Fruit fly (Drosophila melanogaster) whole organism, embryonic: ENCODE measurements around the gene CG32944.
A peak's percentile ranks its signal among the peaks of the same experiment; 100 is the strongest.

Experiments used
- CG10462 ChIP-seq: fragments of 200-800 bp; sonication (Bioruptor generic); optimal IDR thresholded peaks from 2 replicates; lab custom pipeline; 2016; ENCODE audit warnings: missing biosample characterization, missing genetic modification characterization
- CG12299 ChIP-seq: fragments of 200-800 bp; sonication (Bioruptor generic); optimal IDR thresholded peaks from 2 replicates; lab custom pipeline; 2018; ENCODE audit warnings: missing biosample characterization, mild to moderate bottlenecking, missing genetic modification characterization
- CG12769 ChIP-seq: fragments of 200-800 bp; sonication (Bioruptor generic); optimal IDR thresholded peaks from 2 replicates; lab custom pipeline; 2019; ENCODE audit warnings: missing biosample characterization, mild to moderate bottlenecking, missing genetic modification characterization, moderate library complexity
- CG16815 ChIP-seq: fragments of 200-800 bp; sonication (Bioruptor generic); optimal IDR thresholded peaks from 3 replicates; lab custom pipeline; 2017; ENCODE audit warnings: missing biosample characterization, mild to moderate bottlenecking, missing genetic modification characterization
- CG2120 ChIP-seq: fragments of 200-800 bp; sonication (Bioruptor generic); optimal IDR thresholded peaks from 3 replicates; lab custom pipeline; 2016; ENCODE audit warnings: missing biosample characterization, missing genetic modification characterization
- CG2678 ChIP-seq: fragments of 200-800 bp; sonication (Bioruptor generic); optimal IDR thresholded peaks from 3 replicates; lab custom pipeline; 2019; ENCODE audit warnings: missing biosample characterization, mild to moderate bottlenecking, missing genetic modification characterization, moderate library complexity
- CG2889 ChIP-seq: fragments of 200-800 bp; sonication (Bioruptor generic); IDR thresholded peaks from 3 replicates; pipeline ENCODE4 v1.3.6; 2022; ENCODE audit warnings: missing biosample characterization, missing genetic modification characterization
- CG30020 ChIP-seq: fragments of 200-800 bp; optimal IDR thresholded peaks from 2 replicates; lab custom pipeline; 2019; ENCODE audit warnings: missing biosample characterization, mild to moderate bottlenecking, missing genetic modification characterization, moderate library complexity
- CG32532 ChIP-seq: fragments of 200-800 bp; sonication (Bioruptor generic); IDR thresholded peaks from 2 replicates; pipeline ENCODE4 v1.3.6; 2022; ENCODE audit warnings: missing biosample characterization, missing genetic modification characterization
- CG34376 ChIP-seq: fragments of 200-800 bp; sonication (Bioruptor generic); optimal IDR thresholded peaks from 2 replicates; lab custom pipeline; 2018; ENCODE audit warnings: missing biosample characterization, mild to moderate bottlenecking, missing genetic modification characterization
- CG4730 ChIP-seq: fragments of 200-800 bp; sonication (Bioruptor generic); IDR thresholded peaks from 2 replicates; pipeline ENCODE4 v1.3.6; 2022; ENCODE audit warnings: missing biosample characterization, missing genetic modification characterization
- CG4854 ChIP-seq: fragments of 200-800 bp; sonication (Bioruptor generic); optimal IDR thresholded peaks from 2 replicates; lab custom pipeline; 2016; ENCODE audit warnings: missing biosample characterization, missing genetic modification characterization, inconsistent platforms
- CG7372 ChIP-seq: fragments of 200-800 bp; sonication (Bioruptor generic); IDR thresholded peaks from 2 replicates; pipeline ENCODE4 v1.3.6; 2022; ENCODE audit warnings: missing biosample characterization, missing genetic modification characterization
- CG8388 ChIP-seq: fragments of 200-800 bp; sonication (Bioruptor generic); optimal IDR thresholded peaks from 2 replicates; lab custom pipeline; 2019; ENCODE audit warnings: missing biosample characterization, mild to moderate bottlenecking, missing genetic modification characterization, moderate library complexity
- CG8478 ChIP-seq: fragments of >200 bp; optimal IDR thresholded peaks from 2 replicates; lab custom pipeline; 2018
- Drgx ChIP-seq: fragments of 200-800 bp; sonication (Bioruptor generic); IDR thresholded peaks from 2 replicates; pipeline ENCODE4 v1.3.6; 2022; ENCODE audit warnings: missing biosample characterization, missing genetic modification characterization
- H2.0 ChIP-seq: fragments of 200-800 bp; sonication (Bioruptor generic); IDR thresholded peaks from 2 replicates; pipeline ENCODE4 v1.3.6; 2022; ENCODE audit warnings: missing biosample characterization, missing genetic modification characterization
- MESR4 ChIP-seq: fragments of 200-800 bp; sonication (Bioruptor generic); optimal IDR thresholded peaks from 2 replicates; lab custom pipeline; 2018; ENCODE audit warnings: missing biosample characterization, mild to moderate bottlenecking, missing genetic modification characterization, moderate library complexity
- Mrtf ChIP-seq: fragments of 200-800 bp; sonication (Bioruptor generic); IDR thresholded peaks from 3 replicates; pipeline ENCODE4 v1.3.6; 2022; ENCODE audit warnings: missing biosample characterization, missing genetic modification characterization
- Myb ChIP-seq: fragments of 200-800 bp; sonication (Bioruptor generic); optimal IDR thresholded peaks from 2 replicates; lab custom pipeline; 2016; ENCODE audit warnings: missing biosample characterization, missing genetic modification characterization
- Nf-YC ChIP-seq: fragments of 200-800 bp; optimal IDR thresholded peaks from 3 replicates; lab custom pipeline; 2019; ENCODE audit warnings: missing biosample characterization, mild to moderate bottlenecking, missing genetic modification characterization, moderate library complexity
- amos ChIP-seq: fragments of 200-800 bp; sonication (Bioruptor generic); IDR thresholded peaks from 2 replicates; pipeline ENCODE4 v1.3.6; 2022; ENCODE audit warnings: missing biosample characterization, missing genetic modification characterization; ENCODE audit not compliant: partially characterized antibody
- aop ChIP-seq: fragments of 200-800 bp; sonication (Bioruptor generic); IDR thresholded peaks from 2 replicates; pipeline ENCODE4 v1.3.6; 2022; ENCODE audit warnings: missing biosample characterization, missing genetic modification characterization
- ap ChIP-seq: fragments of 200-800 bp; sonication (Bioruptor generic); IDR thresholded peaks from 2 replicates; pipeline ENCODE4 v1.3.6; 2022; ENCODE audit warnings: missing biosample characterization, missing genetic modification characterization
- ara ChIP-seq: fragments of 200-800 bp; sonication (Bioruptor generic); IDR thresholded peaks from 2 replicates; pipeline ENCODE4 v1.3.6; 2022; ENCODE audit warnings: missing biosample characterization, missing genetic modification characterization
- bcd ChIP-seq: fragments of 200-800 bp; sonication (Bioruptor generic); optimal IDR thresholded peaks from 2 replicates; lab custom pipeline; 2017; ENCODE audit warnings: missing biosample characterization, mild to moderate bottlenecking, missing genetic modification characterization
- bsh ChIP-seq, 2 experiments: fragments of 200-800 bp; sonication (Bioruptor generic); optimal IDR thresholded peaks; 2 replicates each; lab custom pipeline; 2017 to 2018; ENCODE audit warnings: mild to moderate bottlenecking in 2 of 2, missing biosample characterization in 2 of 2, missing genetic modification characterization in 2 of 2, moderate library complexity in 1 of 2
- cas ChIP-seq: fragments of 200-800 bp; sonication (Bioruptor generic); IDR thresholded peaks from 2 replicates; pipeline ENCODE4 v1.3.6; 2022; ENCODE audit warnings: missing biosample characterization, missing genetic modification characterization
- danr ChIP-seq: fragments of 200-800 bp; sonication (Bioruptor generic); IDR thresholded peaks from 2 replicates; pipeline ENCODE4 v1.3.6; 2022; ENCODE audit warnings: missing biosample characterization, missing genetic modification characterization
- esg ChIP-seq: fragments of 200-800 bp; sonication (Bioruptor generic); conservative IDR thresholded peaks from 2 replicates; pipeline ENCODE4 v1.3.6; 2022; ENCODE audit warnings: missing biosample characterization, missing genetic modification characterization
- gce ChIP-seq: fragments of 200-800 bp; sonication (Bioruptor generic); IDR thresholded peaks from 3 replicates; pipeline ENCODE4 v1.3.6; 2022; ENCODE audit warnings: missing biosample characterization, missing genetic modification characterization
- grn ChIP-seq: fragments of 200-800 bp; sonication (Bioruptor generic); optimal IDR thresholded peaks from 3 replicates; lab custom pipeline; 2017; ENCODE audit warnings: missing biosample characterization, missing genetic modification characterization
- h ChIP-seq: fragments of >200 bp; optimal IDR thresholded peaks from 2 replicates; lab custom pipeline; 2017
- hb ChIP-seq: fragments of 200-800 bp; sonication (Bioruptor generic); IDR thresholded peaks from 3 replicates; pipeline ENCODE4 v1.3.6; 2022; ENCODE audit warnings: missing biosample characterization, missing genetic modification characterization; ENCODE audit not compliant: partially characterized antibody
- kah ChIP-seq: fragments of 200-800 bp; sonication (Bioruptor generic); optimal IDR thresholded peaks from 2 replicates; lab custom pipeline; 2018; ENCODE audit warnings: missing biosample characterization, mild to moderate bottlenecking, missing genetic modification characterization
- kni ChIP-seq: fragments of 200-800 bp; sonication (Bioruptor generic); optimal IDR thresholded peaks from 3 replicates; lab custom pipeline; 2017; ENCODE audit warnings: mild to moderate bottlenecking, missing biosample characterization, missing genetic modification reagents, missing genetic modification characterization
- luna ChIP-seq: fragments of 200-800 bp; sonication (Bioruptor generic); optimal IDR thresholded peaks from 2 replicates; lab custom pipeline; 2016; ENCODE audit warnings: missing biosample characterization, missing genetic modification characterization
- maf-S ChIP-seq: fragments of 200-800 bp; sonication (Bioruptor generic); optimal IDR thresholded peaks from 2 replicates; lab custom pipeline; 2016; ENCODE audit warnings: missing biosample characterization, missing genetic modification characterization
- nau ChIP-seq: fragments of 200-800 bp; sonication (Bioruptor generic); optimal IDR thresholded peaks from 3 replicates; lab custom pipeline; 2017; ENCODE audit warnings: missing biosample characterization, mild to moderate bottlenecking, missing genetic modification characterization, missing genetic modification reagents
- nmo ChIP-seq: fragments of 200-800 bp; sonication (Bioruptor generic); optimal IDR thresholded peaks from 2 replicates; lab custom pipeline; 2018; ENCODE audit warnings: missing biosample characterization, mild to moderate bottlenecking, missing genetic modification characterization, moderate library complexity
- pum ChIP-seq: fragments of 200-800 bp; sonication (Bioruptor generic); optimal IDR thresholded peaks from 2 replicates; lab custom pipeline; 2016; ENCODE audit warnings: missing biosample characterization, missing genetic modification characterization
- run ChIP-seq: fragments of 200-800 bp; sonication (Bioruptor generic); optimal IDR thresholded peaks from 3 replicates; lab custom pipeline; 2018; ENCODE audit warnings: missing biosample characterization, mild to moderate bottlenecking, missing genetic modification characterization
- salm ChIP-seq: fragments of 200-800 bp; sonication (Bioruptor generic); optimal IDR thresholded peaks from 2 replicates; lab custom pipeline; 2018; ENCODE audit warnings: missing biosample characterization, mild to moderate bottlenecking, missing genetic modification characterization
- schlank ChIP-seq: fragments of 200-800 bp; sonication (Bioruptor generic); optimal IDR thresholded peaks from 2 replicates; lab custom pipeline; 2018; ENCODE audit warnings: missing biosample characterization, mild to moderate bottlenecking, missing genetic modification characterization
- seq ChIP-seq: fragments of 200-800 bp; sonication (Bioruptor generic); IDR thresholded peaks from 2 replicates; pipeline ENCODE4 v1.3.6; 2022; ENCODE audit warnings: missing biosample characterization, missing genetic modification characterization
- so ChIP-seq: fragments of 200-800 bp; sonication (Bioruptor generic); IDR thresholded peaks from 3 replicates; pipeline ENCODE4 v1.3.6; 2022; ENCODE audit warnings: missing biosample characterization, missing genetic modification characterization
- sqz ChIP-seq: fragments of 200-800 bp; sonication (Bioruptor generic); optimal IDR thresholded peaks from 3 replicates; lab custom pipeline; 2018; ENCODE audit warnings: missing biosample characterization, mild to moderate bottlenecking, missing genetic modification characterization
- tin ChIP-seq: fragments of 200-800 bp; sonication (Bioruptor generic); optimal IDR thresholded peaks from 3 replicates; lab custom pipeline; 2016; ENCODE audit warnings: missing biosample characterization, missing genetic modification characterization
- tio ChIP-seq: fragments of 200-800 bp; sonication (Bioruptor generic); optimal IDR thresholded peaks from 2 replicates; lab custom pipeline; 2017; ENCODE audit warnings: missing biosample characterization, missing genetic modification characterization, inconsistent platforms

The CG32944 gene

DNA sequence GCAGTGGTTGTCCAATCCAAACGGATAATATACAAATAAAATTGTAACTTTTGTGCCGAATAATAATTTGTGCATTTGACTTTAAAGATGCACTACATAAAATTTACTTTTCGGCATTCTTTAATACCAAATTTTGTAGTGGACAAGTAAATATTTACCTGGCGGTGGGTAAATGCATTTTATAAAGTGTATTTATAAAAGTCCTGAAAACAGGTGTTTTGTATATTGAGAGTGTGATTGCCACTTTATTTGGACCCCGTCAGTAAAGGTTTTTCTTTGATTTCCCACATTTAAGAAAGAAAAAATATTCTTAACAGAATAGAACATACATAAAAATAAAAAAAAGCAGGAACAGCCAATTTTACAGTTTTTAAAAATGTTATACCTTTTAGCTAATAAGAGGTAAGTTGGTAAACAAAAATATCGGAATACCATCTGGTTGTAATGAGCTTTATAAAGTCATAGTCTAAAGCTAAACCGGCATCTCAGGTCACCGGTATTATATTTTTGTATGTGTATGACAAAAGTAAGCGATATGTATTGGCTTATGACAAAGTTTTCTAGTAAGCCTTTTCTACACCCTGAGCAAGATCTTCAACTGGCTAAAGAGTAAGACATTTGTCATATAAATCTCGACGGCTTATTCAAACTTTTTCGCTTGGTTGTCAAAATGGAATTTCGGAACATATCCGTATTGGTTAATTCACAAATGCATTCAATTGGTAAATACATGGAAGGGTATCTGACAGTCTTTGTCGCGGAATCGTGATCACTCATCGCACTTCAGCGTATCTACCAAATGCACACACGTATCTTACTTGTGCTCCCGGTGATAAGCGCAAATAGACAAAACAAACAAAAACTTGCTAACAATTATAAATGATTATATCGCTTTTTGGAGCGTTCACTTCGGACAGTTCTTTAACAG lies 24.5 kb downstream of the CG32944 start (continued):
- TF ChIP-seq Nf-YC (tag; lab: Kevin White, UChicago) (peak; percentile 64), CG16815 (GFP tag; lab: Kevin White, UChicago) (peak; percentile 65), tin (GFP tag; lab: Kevin White, UChicago) (peak; percentile 75), aop (GFP tag; lab: Robert Waterston, UW) (no peak), nau (peak; percentile 84), CG30020 (peak; percentile 14), ap (peak; percentile 78), CG8478 (lab: Kevin White, UChicago) (no peak), maf-S (GFP tag; lab: Kevin White, UChicago) (peak; percentile 76), sqz (GFP tag; lab: Kevin White, UChicago) (no peak), cas (GFP tag; lab: Robert Waterston, UW) (peak; percentile 66; the same call in 1 of the 2 replicates), kah (GFP tag; lab: Kevin White, UChicago) (peak; percentile 57), CG8388 (GFP tag; lab: Kevin White, UChicago) (peak; percentile 81), Drgx (GFP tag; lab: Robert Waterston, UW) (peak; percentile 95), CG2678 (tag; lab: Kevin White, UChicago) (peak; percentile 93), nmo (GFP tag; lab: Kevin White, UChicago) (peak; percentile 93), tio (GFP tag; lab: Kevin White, UChicago) (peak; percentile 63), bcd (peak; percentile 91), luna (GFP tag; lab: Kevin White, UChicago) (peak; percentile 57), CG12299 (tag; lab: Kevin White, UChicago) (peak; percentile 61), run (tag; lab: Kevin White, UChicago) (peak; percentile 69), gce (GFP tag; lab: Robert Waterston, UW) (peak; percentile 67; the same call in 2 of the 3 replicates), CG12769 (peak; percentile 97), salm (tag; lab: Kevin White, UChicago) (peak; percentile 87), amos (GFP tag; lab: Robert Waterston, UW) (no peak), H2.0 (GFP tag; lab: Robert Waterston, UW) (peak; percentile 82), CG34376 (GFP tag; lab: Kevin White, UChicago) (peak; percentile 70), kni (GFP tag; lab: Kevin White, UChicago) (peak; percentile 8), CG7372 (GFP tag; lab: Robert Waterston, UW) (peak; percentile 72), pum (GFP tag; lab: Kevin White, UChicago) (peak; percentile 83), hb (GFP tag; lab: Robert Waterston, UW) (no peak), CG32532 (GFP tag; lab: Robert Waterston, UW) (peak; percentile 86), CG4854 (peak; percentile 80), danr (peak; percentile 67), ara (GFP tag; lab: Robert Waterston, UW) (peak; percentile 76; the same call in 1 of the 2 replicates), CG2120 (peak; percentile 93), seq (GFP tag; lab: Robert Waterston, UW) (peak; percentile 91), MESR4 (peak; percentile 19), CG10462 (GFP tag; lab: Kevin White, UChicago) (peak; percentile 44), CG4730 (peak; percentile 83), grn (peak; percentile 89), h (no peak), CG2889 (GFP tag; lab: Robert Waterston, UW) (peak; percentile 77; the same call in 2 of the 3 replicates), esg (GFP tag; lab: Robert Waterston, UW) (peak; percentile 86), Mrtf (GFP tag; lab: Robert Waterston, UW) (peak; percentile 73; the same call in 2 of the 3 replicates), so (GFP tag; lab: Robert Waterston, UW) (peak; percentile 80; the same call in 2 of the 3 replicates), Myb (GFP tag; lab: Kevin White, UChicago) (peak; percentile 81), schlank (tag; lab: Kevin White, UChicago) (peak; percentile 82), bsh (GFP tag; optimal IDR thresholded peaks at IDR 0.05; lab: Kevin White, UChicago) (peak; percentile 88 to 90)
